Fruit fly (Drosophila melanogaster) whole organism, embryonic: ENCODE measurements around the gene CG31928.

Experiments
- CG10209 ChIP-seq: fragments of 200-800 bp; sonication (Bioruptor generic); optimal IDR thresholded peaks from 3 replicates; lab custom pipeline; 2017; ENCODE audit warnings: missing biosample characterization, mild to moderate bottlenecking, missing genetic modification characterization, missing genetic modification reagents
- CG10979 ChIP-seq: fragments of 200-800 bp; sonication (Bioruptor generic); optimal IDR thresholded peaks from 2 replicates; lab custom pipeline; 2018; ENCODE audit warnings: missing biosample characterization, mild to moderate bottlenecking, missing genetic modification characterization, moderate library complexity
- CG11247 ChIP-seq: fragments of 200-800 bp; sonication (Bioruptor generic); IDR thresholded peaks from 2 replicates; pipeline ENCODE4 v1.3.6; 2022; ENCODE audit warnings: missing biosample characterization, missing genetic modification characterization
- CG11696 ChIP-seq: fragments of 200-800 bp; sonication (Bioruptor generic); IDR thresholded peaks from 2 replicates; pipeline ENCODE4 v1.3.6; 2022; ENCODE audit warnings: missing biosample characterization, missing genetic modification characterization
- CG14710 ChIP-seq: fragments of 200-800 bp; sonication (Bioruptor generic); optimal IDR thresholded peaks from 3 replicates; lab custom pipeline; 2019; ENCODE audit warnings: missing biosample characterization, mild to moderate bottlenecking, missing genetic modification characterization, moderate library complexity
- CG15269 ChIP-seq: fragments of 200-800 bp; sonication (Bioruptor generic); optimal IDR thresholded peaks from 2 replicates; lab custom pipeline; 2018; ENCODE audit warnings: missing biosample characterization, mild to moderate bottlenecking, missing genetic modification characterization, moderate library complexity
- CG18764 ChIP-seq: fragments of 200-800 bp; sonication (Bioruptor generic); optimal IDR thresholded peaks from 3 replicates; lab custom pipeline; 2016; ENCODE audit warnings: missing biosample characterization, missing genetic modification characterization
- CG2202 ChIP-seq: fragments of 200-800 bp; sonication (Bioruptor generic); optimal IDR thresholded peaks from 2 replicates; lab custom pipeline; 2018; ENCODE audit warnings: missing biosample characterization, mild to moderate bottlenecking, missing genetic modification characterization
- CG2678 ChIP-seq: fragments of 200-800 bp; sonication (Bioruptor generic); optimal IDR thresholded peaks from 3 replicates; lab custom pipeline; 2019; ENCODE audit warnings: missing biosample characterization, mild to moderate bottlenecking, missing genetic modification characterization, moderate library complexity
- CG3065 ChIP-seq: fragments of 200-800 bp; sonication (Bioruptor generic); optimal IDR thresholded peaks from 2 replicates; lab custom pipeline; 2016; ENCODE audit warnings: missing biosample characterization, missing genetic modification characterization
- CG6272 ChIP-seq: fragments of 200-800 bp; sonication (Bioruptor generic); IDR thresholded peaks from 2 replicates; pipeline ENCODE4 v1.3.6; 2022; ENCODE audit warnings: missing biosample characterization, missing genetic modification characterization
- CTCF ChIP-seq: fragments of 200-800 bp; sonication (Bioruptor generic); optimal IDR thresholded peaks from 2 replicates; lab custom pipeline; 2017; ENCODE audit warnings: missing biosample characterization, mild to moderate bottlenecking, missing genetic modification characterization, moderate library complexity
- D ChIP-seq, 2 experiments: fragments of 200-800 bp in 1 of 2; fragments of >200 bp in 1 of 2; sonication (Bioruptor generic) in 1 of 2; optimal IDR thresholded peaks; 2 replicates in 1 of 2; 3 replicates in 1 of 2; lab custom pipeline; 2017; ENCODE audit warnings: mild to moderate bottlenecking in 1 of 2, missing biosample characterization in 1 of 2, missing genetic modification characterization in 1 of 2, missing genetic modification reagents in 1 of 2
- Doc3 ChIP-seq: fragments of 200-800 bp; sonication (Bioruptor generic); IDR thresholded peaks from 3 replicates; pipeline ENCODE4 v1.3.6; 2022; ENCODE audit warnings: missing biosample characterization, missing genetic modification characterization; ENCODE audit not compliant: partially characterized antibody
- Dp ChIP-seq: fragments of 200-800 bp; sonication (Bioruptor generic); optimal IDR thresholded peaks from 2 replicates; lab custom pipeline; 2018; ENCODE audit warnings: missing biosample characterization, mild to moderate bottlenecking, missing genetic modification characterization, moderate library complexity
- Drgx ChIP-seq: fragments of 200-800 bp; sonication (Bioruptor generic); IDR thresholded peaks from 2 replicates; pipeline ENCODE4 v1.3.6; 2022; ENCODE audit warnings: missing biosample characterization, missing genetic modification characterization
- Ets97D ChIP-seq: fragments of 200-800 bp; sonication (Bioruptor generic); optimal IDR thresholded peaks from 3 replicates; lab custom pipeline; 2016; ENCODE audit warnings: missing biosample characterization, missing genetic modification characterization
- H15 ChIP-seq: fragments of 200-800 bp; sonication (Bioruptor generic); IDR thresholded peaks from 3 replicates; pipeline ENCODE4 v1.3.6; 2022; ENCODE audit warnings: missing biosample characterization, missing genetic modification characterization
- H2.0 ChIP-seq: fragments of 200-800 bp; sonication (Bioruptor generic); IDR thresholded peaks from 2 replicates; pipeline ENCODE4 v1.3.6; 2022; ENCODE audit warnings: missing biosample characterization, missing genetic modification characterization
- HmgD ChIP-seq: fragments of 200-800 bp; sonication (Bioruptor generic); optimal IDR thresholded peaks from 3 replicates; lab custom pipeline; 2016; ENCODE audit warnings: missing biosample characterization, missing genetic modification characterization
- Hmr ChIP-seq: fragments of 200-800 bp; sonication (Bioruptor generic); optimal IDR thresholded peaks from 3 replicates; lab custom pipeline; 2017; ENCODE audit warnings: mild to moderate bottlenecking, missing biosample characterization, missing genetic modification reagents, missing genetic modification characterization
- Kr ChIP-seq: fragments of 200-800 bp; sonication (Bioruptor generic); optimal IDR thresholded peaks from 2 replicates; lab custom pipeline; 2017; ENCODE audit warnings: missing biosample characterization, mild to moderate bottlenecking, missing genetic modification characterization
- Lhr ChIP-seq: fragments of 200-800 bp; sonication (Bioruptor generic); optimal IDR thresholded peaks from 3 replicates; lab custom pipeline; 2017; ENCODE audit warnings: mild to moderate bottlenecking, missing biosample characterization, missing genetic modification reagents, missing genetic modification characterization
- Mes4 ChIP-seq: fragments of 200-800 bp; sonication (Bioruptor generic); optimal IDR thresholded peaks from 2 replicates; lab custom pipeline; 2016; ENCODE audit warnings: missing biosample characterization, missing genetic modification characterization
- NC2β ChIP-seq: fragments of 200-800 bp; sonication (Bioruptor generic); optimal IDR thresholded peaks from 2 replicates; lab custom pipeline; 2016; ENCODE audit warnings: missing biosample characterization, missing genetic modification characterization
- Spps ChIP-seq: fragments of 200-800 bp; sonication (Bioruptor generic); optimal IDR thresholded peaks from 2 replicates; lab custom pipeline; 2018; ENCODE audit warnings: missing biosample characterization, mild to moderate bottlenecking, missing genetic modification characterization
- TFAM ChIP-seq: fragments of 200-800 bp; sonication (Bioruptor generic); optimal IDR thresholded peaks from 2 replicates; lab custom pipeline; 2017; ENCODE audit warnings: missing biosample characterization, missing genetic modification characterization, inconsistent platforms
- ab ChIP-seq: fragments of 200-800 bp; sonication (Bioruptor generic); optimal IDR thresholded peaks from 2 replicates; lab custom pipeline; 2016; ENCODE audit warnings: missing biosample characterization, missing genetic modification characterization
- bsh ChIP-seq, 2 experiments: fragments of 200-800 bp; sonication (Bioruptor generic); optimal IDR thresholded peaks; 2 replicates each; lab custom pipeline; 2017 to 2018; ENCODE audit warnings: mild to moderate bottlenecking in 2 of 2, missing biosample characterization in 2 of 2, missing genetic modification characterization in 2 of 2, moderate library complexity in 1 of 2
- chn ChIP-seq: fragments of 200-800 bp; sonication (Bioruptor generic); optimal IDR thresholded peaks from 2 replicates; lab custom pipeline; 2016; ENCODE audit warnings: missing biosample characterization, missing genetic modification characterization
- ci ChIP-seq: fragments of 200-800 bp; sonication (Bioruptor generic); IDR thresholded peaks from 3 replicates; pipeline ENCODE4 v1.3.6; 2022; ENCODE audit warnings: missing biosample characterization, missing genetic modification characterization
- corto ChIP-seq: fragments of 200-800 bp; sonication (Bioruptor generic); optimal IDR thresholded peaks from 2 replicates; lab custom pipeline; 2016; ENCODE audit warnings: missing biosample characterization, mild to moderate bottlenecking, missing genetic modification characterization, moderate library complexity
- da ChIP-seq: fragments of 200-800 bp; sonication (Bioruptor generic); optimal IDR thresholded peaks from 2 replicates; lab custom pipeline; 2016; ENCODE audit warnings: missing biosample characterization, missing genetic modification characterization
- fd96Cb ChIP-seq: fragments of 200-800 bp; sonication (Bioruptor generic); optimal IDR thresholded peaks from 2 replicates; lab custom pipeline; 2018; ENCODE audit warnings: missing biosample characterization, mild to moderate bottlenecking, missing genetic modification characterization, moderate library complexity
- gcm ChIP-seq: fragments of 200-800 bp; sonication (Bioruptor generic); optimal IDR thresholded peaks from 2 replicates; lab custom pipeline; 2019; ENCODE audit warnings: missing biosample characterization, mild to moderate bottlenecking, missing genetic modification characterization, moderate library complexity
- h ChIP-seq: fragments of >200 bp; optimal IDR thresholded peaks from 2 replicates; lab custom pipeline; 2017
- kni ChIP-seq: fragments of 200-800 bp; sonication (Bioruptor generic); optimal IDR thresholded peaks from 3 replicates; lab custom pipeline; 2017; ENCODE audit warnings: mild to moderate bottlenecking, missing biosample characterization, missing genetic modification reagents, missing genetic modification characterization
- lmd ChIP-seq: fragments of 200-800 bp; sonication (Bioruptor generic); IDR thresholded peaks from 2 replicates; pipeline ENCODE4 v1.3.6; 2022; ENCODE audit warnings: missing biosample characterization, missing genetic modification characterization
- nau ChIP-seq: fragments of 200-800 bp; sonication (Bioruptor generic); optimal IDR thresholded peaks from 3 replicates; lab custom pipeline; 2017; ENCODE audit warnings: missing biosample characterization, mild to moderate bottlenecking, missing genetic modification characterization, missing genetic modification reagents
- pan ChIP-seq, 4 experiments: fragments of >200 bp in 3 of 4; fragments of 200-800 bp in 1 of 4; sonication (Bioruptor generic) in 1 of 4; optimal IDR thresholded peaks in 3 of 4; IDR thresholded peaks in 1 of 4; 2 replicates each; pipeline versions ENCODE4 v1.3.6 to Lab custom; 2017 to 2022; ENCODE audit warnings: missing biosample characterization in 2 of 4, missing genetic modification characterization in 2 of 4, mixed read lengths in 1 of 4
- pfk ChIP-seq: fragments of 200-800 bp; sonication (Bioruptor generic); optimal IDR thresholded peaks from 2 replicates; lab custom pipeline; 2018; ENCODE audit warnings: missing biosample characterization, mild to moderate bottlenecking, missing genetic modification characterization, moderate library complexity
- prd ChIP-seq, 3 experiments: fragments of >200 bp in 2 of 3; fragments of 200-800 bp in 1 of 3; sonication (Bioruptor generic) in 1 of 3; optimal IDR thresholded peaks in 2 of 3; IDR thresholded peaks in 1 of 3; 2 replicates in 2 of 3; 3 replicates in 1 of 3; pipeline versions ENCODE4 v1.3.6 to Lab custom; 2017 to 2022; ENCODE audit warnings: missing biosample characterization in 1 of 3, missing genetic modification characterization in 1 of 3
- pum ChIP-seq: fragments of 200-800 bp; sonication (Bioruptor generic); optimal IDR thresholded peaks from 2 replicates; lab custom pipeline; 2016; ENCODE audit warnings: missing biosample characterization, missing genetic modification characterization
- sc ChIP-seq, 3 experiments: fragments of >200 bp in 2 of 3; fragments of 200-800 bp in 1 of 3; sonication (Bioruptor generic) in 1 of 3; optimal IDR thresholded peaks; 2 replicates in 2 of 3; 3 replicates in 1 of 3; lab custom pipeline; 2017; ENCODE audit warnings: mild to moderate bottlenecking in 1 of 3, missing biosample characterization in 1 of 3, missing genetic modification characterization in 1 of 3, missing genetic modification reagents in 1 of 3
- stwl ChIP-seq: fragments of 200-800 bp; sonication (Bioruptor generic); optimal IDR thresholded peaks from 3 replicates; lab custom pipeline; 2018; ENCODE audit warnings: missing biosample characterization, mild to moderate bottlenecking, missing genetic modification characterization, moderate library complexity
- tin ChIP-seq: fragments of 200-800 bp; sonication (Bioruptor generic); optimal IDR thresholded peaks from 3 replicates; lab custom pipeline; 2016; ENCODE audit warnings: missing biosample characterization, missing genetic modification characterization
- unc-4 ChIP-seq: fragments of 200-800 bp; sonication (Bioruptor generic); IDR thresholded peaks from 2 replicates; pipeline ENCODE4 v1.3.6; 2022; ENCODE audit warnings: missing biosample characterization, missing genetic modification characterization; ENCODE audit not compliant: partially characterized antibody
- vfl ChIP-seq: fragments of 200-800 bp; sonication (Bioruptor generic); optimal IDR thresholded peaks from 2 replicates; lab custom pipeline; 2016; ENCODE audit warnings: missing biosample characterization, missing genetic modification characterization

CG31928 gene

DNA sequence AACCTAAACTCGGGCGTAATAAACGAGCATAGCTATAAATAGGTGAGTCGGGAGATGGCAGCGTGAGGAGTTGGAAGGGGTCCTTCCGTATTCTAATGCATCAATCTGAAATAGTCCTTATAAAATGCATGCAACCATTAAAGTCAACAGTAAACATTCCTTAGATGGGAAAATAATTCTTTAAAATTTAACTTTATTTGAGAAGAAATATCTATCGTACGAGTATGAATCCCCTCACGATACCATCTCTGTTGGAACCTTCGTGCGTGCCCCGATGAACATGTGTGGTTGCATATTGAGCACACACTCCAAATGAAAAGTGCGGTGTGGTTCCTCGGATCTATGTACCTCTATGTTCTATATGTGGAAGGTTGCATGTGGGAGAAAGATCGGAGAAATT, 30.0 kb upstream of the CG31928 start (continued):
- TF ChIP-seq Doc3 (GFP tag; lab: Robert Waterston, UW) (peak; percentile 79), TFAM (no peak), pan (optimal IDR thresholded peaks at IDR 0.05; lab: Kevin White, UChicago) (no peak), pan (GFP tag; optimal IDR thresholded peaks at IDR 0.05 in 1 of 2, IDR thresholded peaks at IDR 0.05 in 1 of 2) (peak in 1 of 2 experiments; percentile 57), Spps (peak; percentile 17), corto (GFP tag; lab: Kevin White, UChicago) (no peak), Dp (GFP tag; lab: Kevin White, UChicago) (no peak), Drgx (GFP tag; lab: Robert Waterston, UW) (no peak), da (no peak), CG10979 (tag; lab: Kevin White, UChicago) (peak; percentile 68), CG6272 (GFP tag; lab: Robert Waterston, UW) (no peak), CG11696 (GFP tag; lab: Robert Waterston, UW) (no peak), D (optimal IDR thresholded peaks at IDR 0.05; lab: Kevin White, UChicago) (no peak), D (GFP tag; optimal IDR thresholded peaks at IDR 0.05; lab: Kevin White, UChicago) (peak; percentile 36), nau (GFP tag; lab: Kevin White, UChicago) (no peak), CTCF (GFP tag; lab: Kevin White, UChicago) (no peak), chn (GFP tag; lab: Kevin White, UChicago) (peak; percentile 64), h (no peak), H15 (GFP tag; lab: Robert Waterston, UW) (peak; percentile 40; the same call in 1 of the 3 replicates), Hmr (GFP tag; lab: Kevin White, UChicago) (peak; percentile 27), tin (GFP tag; lab: Kevin White, UChicago) (peak; percentile 52), CG3065 (GFP tag; lab: Kevin White, UChicago) (no peak), CG14710 (tag; lab: Kevin White, UChicago) (peak; percentile 61), Mes4 (GFP tag; lab: Kevin White, UChicago) (peak; percentile 34), lmd (GFP tag; lab: Robert Waterston, UW) (peak; percentile 57; the same call in 1 of the 2 replicates), HmgD (peak; percentile 17), bsh (GFP tag; optimal IDR thresholded peaks at IDR 0.05; lab: Kevin White, UChicago) (peak in 1 of 2 experiments; percentile 62), pum (GFP tag; lab: Kevin White, UChicago) (peak; percentile 40), fd96Cb (peak; percentile 40), CG10209 (peak; percentile 40), CG15269 (tag; lab: Kevin White, UChicago) (peak; percentile 3), NC2β (GFP tag; lab: Kevin White, UChicago) (peak; percentile 69), ab (GFP tag; lab: Kevin White, UChicago) (no peak), pfk (GFP tag; lab: Kevin White, UChicago) (no peak), unc-4 (GFP tag; lab: Robert Waterston, UW) (0 out of 2 replicates have a peak, but pooled peaks have one; percentile 46), stwl (tag; lab: Kevin White, UChicago) (peak; percentile 44), gcm (GFP tag; lab: Kevin White, UChicago) (peak; percentile 82), sc (optimal IDR thresholded peaks at IDR 0.05; lab: Kevin White, UChicago) (no peak), sc (GFP tag; optimal IDR thresholded peaks at IDR 0.05; lab: Kevin White, UChicago) (peak; percentile 34), CG2202 (tag; lab: Kevin White, UChicago) (peak; percentile 82), kni (GFP tag; lab: Kevin White, UChicago) (peak; percentile 51), CG11247 (0 out of 2 replicates have a peak, but pooled peaks have one; percentile 31), Lhr (GFP tag; lab: Kevin White, UChicago) (peak; percentile 20), prd (optimal IDR thresholded peaks at IDR 0.05; lab: Kevin White, UChicago) (no peak), prd (GFP tag; IDR thresholded peaks at IDR 0.05; lab: Robert Waterston, UW) (peak; percentile 84), Kr (GFP tag; lab: Kevin White, UChicago) (no peak), ci (GFP tag; lab: Robert Waterston, UW) (peak; percentile 54; the same call in 1 of the 3 replicates), H2.0 (GFP tag; lab: Robert Waterston, UW) (peak; percentile 31; the same call in 1 of the 2 replicates), CG2678 (tag; lab: Kevin White, UChicago) (peak; percentile 17), vfl (GFP tag; lab: Kevin White, UChicago) (peak; percentile 16), Ets97D (GFP tag; lab: Kevin White, UChicago) (no peak), CG18764 (no peak)
